Worm (Caenorhabditis elegans): ENCODE results near the gene tomm-70.
A peak's percentile ranks its signal among the peaks of the same experiment; 100 is the strongest.

The tomm-70 gene

DNA sequence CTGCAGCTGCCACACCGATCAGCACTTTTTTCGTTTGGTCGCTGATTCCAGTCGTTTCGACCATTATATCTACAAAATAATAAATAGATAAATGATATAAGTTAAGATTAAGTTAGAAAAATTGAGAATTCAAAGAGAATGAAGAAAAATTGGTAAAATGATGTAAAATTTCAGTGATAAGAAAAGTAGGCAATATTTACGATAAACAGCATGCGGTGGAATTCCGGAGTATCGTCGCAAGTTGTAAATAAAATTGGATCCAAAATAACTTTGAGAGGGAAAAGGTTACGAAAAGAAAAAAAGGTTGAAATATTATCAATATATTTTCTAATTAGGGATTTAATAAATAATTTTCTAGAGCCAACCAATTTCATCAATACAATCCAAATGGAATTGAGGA lies at the start of gene tomm-70:
TSS of gene tomm-70 (minus strand) at position 69 of the 400 bp plus-strand sequence.
- no peak for TF ChIP-seq sptf-1 (tag; optimal IDR thresholded peaks at IDR 0.05)

DNA sequence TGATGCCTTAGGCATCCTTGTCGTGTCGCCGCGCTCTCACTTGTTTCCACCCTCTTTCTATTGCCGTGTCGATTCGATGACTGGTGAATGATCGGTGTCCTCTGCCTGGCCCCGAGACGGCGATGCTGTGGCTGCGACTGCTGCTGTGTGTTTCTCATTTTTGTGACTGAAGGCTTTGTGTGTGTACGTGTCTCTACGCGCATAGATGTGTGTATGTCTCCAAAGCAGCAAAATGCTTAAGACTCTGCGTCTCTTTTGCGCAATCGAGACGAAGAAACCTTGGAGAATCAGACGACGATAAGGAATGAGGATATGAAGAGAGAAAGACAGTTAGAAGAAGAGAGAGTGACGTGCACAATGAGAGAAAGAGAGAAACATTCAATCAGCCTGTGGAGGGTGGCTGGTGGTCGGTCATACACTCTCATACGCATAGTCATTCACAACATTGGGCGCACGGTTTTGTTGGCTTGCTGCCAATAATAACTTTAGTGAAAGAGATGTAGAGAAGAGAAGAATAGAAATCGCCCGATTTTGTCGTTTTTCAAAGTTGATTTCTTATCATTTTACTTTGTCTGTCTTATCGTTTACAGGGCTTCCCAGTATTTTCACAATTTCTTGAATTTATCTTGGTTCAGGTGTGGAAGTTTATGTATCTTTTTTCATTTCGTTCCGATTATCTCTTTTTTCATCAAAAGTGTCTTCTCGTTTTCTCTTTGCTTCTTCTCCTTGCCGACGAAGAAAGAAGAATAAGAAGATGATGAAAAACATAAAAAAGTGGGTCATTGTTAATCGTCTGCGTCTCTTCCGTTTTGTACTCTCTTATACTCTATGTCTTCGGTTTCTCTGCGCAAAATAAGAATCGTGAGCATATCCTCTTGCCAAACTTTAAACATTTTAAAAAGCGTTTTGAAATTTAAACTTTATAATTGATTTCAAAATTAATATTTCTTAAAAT lies 47.6 kb upstream of the tomm-70 start:
- peak; percentile 55 for TF ChIP-seq M03D4.4 (tag; optimal IDR thresholded peaks at IDR 0.05)
- peak; percentile 86 for TF ChIP-seq mls-2 (tag; optimal IDR thresholded peaks at IDR 0.05)
- TF ChIP-seq unc-62 (GFP tag; optimal IDR thresholded peaks at IDR 0.05): peak; percentile 99
- TF ChIP-seq nhr-237 (tag; optimal IDR thresholded peaks at IDR 0.05): peak; percentile 97
- TF ChIP-seq elt-1 (tag; optimal IDR thresholded peaks at IDR 0.05; ENCODE audit: borderline replicate concordance, insufficient read depth): peak; percentile 25
- TF ChIP-seq ceh-43 (GFP tag; optimal IDR thresholded peaks at IDR 0.05): peak; percentile 47
- peak; percentile 65 for TF ChIP-seq tbx-8 (GFP tag; optimal IDR thresholded peaks at IDR 0.05)
- no peak for TF ChIP-seq flh-1 (GFP tag; optimal IDR thresholded peaks at IDR 0.05)
- peak; percentile 57 for TF ChIP-seq unc-39 (tag; optimal IDR thresholded peaks at IDR 0.05)
- TF ChIP-seq nhr-76 (tag; optimal IDR thresholded peaks at IDR 0.05): no peak
- no peak for TF ChIP-seq lin-13 (tag; optimal IDR thresholded peaks at IDR 0.05)
- TF ChIP-seq sptf-1 (tag; optimal IDR thresholded peaks at IDR 0.05): peak; percentile 63
- TF ChIP-seq lsy-2 (tag; optimal IDR thresholded peaks at IDR 0.05): peak; percentile 85
- peak; percentile 11 for TF ChIP-seq nhr-28 (tag; optimal IDR thresholded peaks at IDR 0.05)
- TF ChIP-seq sem-2 (GFP tag; optimal IDR thresholded peaks at IDR 0.05): no peak
- TF ChIP-seq snpc-4 (tag; optimal IDR thresholded peaks at IDR 0.05): no peak
- TF ChIP-seq cnd-1 (tag; optimal IDR thresholded peaks at IDR 0.05): peak; percentile 69
- TF ChIP-seq elt-3 (tag; optimal IDR thresholded peaks at IDR 0.05): peak; percentile 93
- TF ChIP-seq unc-120 (tag; optimal IDR thresholded peaks at IDR 0.05; ENCODE audit: poor library complexity, severe bottlenecking): peak; percentile 97
- no peak for TF ChIP-seq ceh-83 (GFP tag; optimal IDR thresholded peaks at IDR 0.05)
- peak; percentile 99 for TF ChIP-seq ham-2 (GFP tag; optimal IDR thresholded peaks at IDR 0.05)
- TF ChIP-seq hlh-1 (tag; optimal IDR thresholded peaks at IDR 0.05): peak; percentile 97
- peak; percentile 89 for TF ChIP-seq pha-4 (tag; optimal IDR thresholded peaks at IDR 0.05)
- peak; percentile 93 for TF ChIP-seq ceh-39 (tag; optimal IDR thresholded peaks at IDR 0.05)
- TF ChIP-seq lin-32 (GFP tag; optimal IDR thresholded peaks at IDR 0.05): peak; percentile 31
- peak; percentile 74 for TF ChIP-seq mab-5 (tag; optimal IDR thresholded peaks at IDR 0.05)
- peak; percentile 89 for TF ChIP-seq ztf-11 (tag; optimal IDR thresholded peaks at IDR 0.05)
- TF ChIP-seq ces-1 (GFP tag; optimal IDR thresholded peaks at IDR 0.05): peak; percentile 96
- TF ChIP-seq bed-3 (GFP tag; optimal IDR thresholded peaks at IDR 0.05): peak; percentile 48
- TF ChIP-seq nhr-12 (tag; optimal IDR thresholded peaks at IDR 0.05): no peak
- peak; percentile 86 for TF ChIP-seq drap-1 (GFP tag; optimal IDR thresholded peaks at IDR 0.05)
- no peak for TF ChIP-seq blmp-1 (tag; optimal IDR thresholded peaks at IDR 0.05)
- TF ChIP-seq zip-8 (tag; optimal IDR thresholded peaks at IDR 0.05): peak; percentile 39
- peak; percentile 98 for TF ChIP-seq mep-1 (tag; optimal IDR thresholded peaks at IDR 0.05)
- TF ChIP-seq nhr-2 (tag; optimal IDR thresholded peaks at IDR 0.05): peak; percentile 97

DNA sequence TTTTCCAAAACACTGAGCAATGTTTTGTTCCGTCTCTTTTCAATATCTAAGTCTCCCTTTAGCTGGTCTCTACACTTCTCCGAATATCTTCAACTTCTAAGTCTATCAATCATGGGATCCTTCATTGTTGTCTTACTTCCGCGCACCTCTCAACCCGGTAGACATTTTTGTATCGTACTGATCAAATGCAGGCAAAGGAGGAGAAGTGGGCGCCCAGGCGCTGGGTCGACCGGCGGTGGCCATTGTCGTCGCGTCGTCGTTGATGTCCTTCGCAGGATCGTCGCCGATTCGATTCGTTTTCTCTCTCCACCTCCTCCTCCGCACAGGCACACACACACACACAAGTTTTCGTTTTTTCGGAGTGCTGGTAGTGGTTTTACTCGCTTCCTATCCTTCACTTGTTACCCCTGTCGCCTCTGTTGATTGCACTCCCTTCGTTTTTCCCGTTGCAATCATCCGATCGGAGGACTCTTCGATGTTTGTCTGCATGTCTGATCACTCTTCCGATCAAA lies 46.9 kb upstream of the tomm-70 start:
- TF ChIP-seq blmp-1 (tag; optimal IDR thresholded peaks at IDR 0.05) (peak; percentile 31), nhr-12 (tag; optimal IDR thresholded peaks at IDR 0.05) (no peak)

DNA sequence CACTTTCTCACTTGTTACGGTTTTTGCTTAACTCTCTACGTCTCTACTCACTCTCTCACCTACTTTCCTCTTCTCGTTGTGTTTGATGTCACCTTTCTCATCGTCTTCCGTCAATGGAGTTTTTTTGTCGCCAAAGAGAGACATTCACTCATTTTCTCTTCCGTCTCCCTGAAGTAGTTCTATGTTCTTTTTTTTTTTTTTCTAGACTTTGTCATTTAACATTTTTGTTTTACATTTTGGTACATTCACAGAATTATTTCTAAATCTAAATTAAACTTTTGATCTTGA lies 46.2 kb upstream of the tomm-70 start:
- no peak for TF ChIP-seq lsy-2 (tag; optimal IDR thresholded peaks at IDR 0.05)
- TF ChIP-seq ceh-83 (GFP tag; optimal IDR thresholded peaks at IDR 0.05): no peak
- no peak for TF ChIP-seq lin-13 (tag; optimal IDR thresholded peaks at IDR 0.05)
- TF ChIP-seq flh-1 (GFP tag; optimal IDR thresholded peaks at IDR 0.05): no peak
- TF ChIP-seq bed-3 (GFP tag; optimal IDR thresholded peaks at IDR 0.05): no peak
- TF ChIP-seq ceh-43 (GFP tag; optimal IDR thresholded peaks at IDR 0.05): no peak
- TF ChIP-seq tbx-8 (GFP tag; optimal IDR thresholded peaks at IDR 0.05): no peak
- no peak for TF ChIP-seq lin-32 (GFP tag; optimal IDR thresholded peaks at IDR 0.05)
- no peak for TF ChIP-seq unc-120 (tag; optimal IDR thresholded peaks at IDR 0.05; ENCODE audit: poor library complexity, severe bottlenecking)
- TF ChIP-seq unc-62 (GFP tag; optimal IDR thresholded peaks at IDR 0.05): no peak
- no peak for TF ChIP-seq nhr-28 (tag; optimal IDR thresholded peaks at IDR 0.05)

All from whole organism, mixed stage, embryonic.